In genomic region chrIII:6216833-6217466, ce11 we compare ENCODE assay signal across 2 worm cellular contexts.
TF ChIP-seq lines count a peak whose summit lies in the region.

TSS of gene hot-4 (plus strand) at chrIII:6217416.

TF ChIP-seq in whole organism, L1 larva, 84 proteins besides CTCF, POLR2A, EP300 and RAD21:
- TF ChIP-seq blmp-1 (tag; optimal IDR thresholded peaks at IDR 0.05; lab: Kevin White, UChicago) (peak; percentile 34), vab-15 (tag; optimal IDR thresholded peaks at IDR 0.05; lab: Kevin White, UChicago) (no peak)

TF ChIP-seq in whole organism, young adult, 124 proteins besides CTCF, POLR2A, EP300 and RAD21:
- TF ChIP-seq madf-6 (GFP tag; IDR thresholded peaks at IDR 0.05; lab: Robert Waterston, UW) = peak; percentile 84
- TF ChIP-seq ceh-91 (GFP tag; IDR thresholded peaks at IDR 0.05; lab: Robert Waterston, UW) = no peak
- no peak for TF ChIP-seq ceh-100 (GFP tag; IDR thresholded peaks at IDR 0.05; lab: Robert Waterston, UW)
- no peak for TF ChIP-seq ztf-3 (GFP tag; optimal IDR thresholded peaks at IDR 0.05; lab: Kevin White, UChicago)
- no peak for TF ChIP-seq F57A8.1 (GFP tag; optimal IDR thresholded peaks at IDR 0.05; lab: Kevin White, UChicago)
- TF ChIP-seq dpl-1 (GFP tag; optimal IDR thresholded peaks at IDR 0.05; lab: Kevin White, UChicago) = peak; percentile 19
- TF ChIP-seq madf-8 (GFP tag; conservative IDR thresholded peaks at IDR 0.05; lab: Robert Waterston, UW) = peak; percentile 31; the same call in 1 of the 2 replicates
- TF ChIP-seq mes-4 (tag; optimal IDR thresholded peaks at IDR 0.05; lab: Kevin White, UChicago) = no peak
- peak; percentile 18; the same call in 1 of the 2 replicates for TF ChIP-seq F33H1.4 (GFP tag; IDR thresholded peaks at IDR 0.05; lab: Robert Waterston, UW)
- TF ChIP-seq ztf-18 (tag; optimal IDR thresholded peaks at IDR 0.05; lab: Kevin White, UChicago) = no peak
- TF ChIP-seq rpc-1 (optimal IDR thresholded peaks at IDR 0.05; lab: Kevin White, UChicago) = no peak
- no peak for TF ChIP-seq rpc-1 (tag; optimal IDR thresholded peaks at IDR 0.05; lab: Kevin White, UChicago)
- no peak for TF ChIP-seq him-1 (tag; optimal IDR thresholded peaks at IDR 0.05; lab: Kevin White, UChicago)
- TF ChIP-seq lsl-1 (GFP tag; optimal IDR thresholded peaks at IDR 0.05; lab: Kevin White, UChicago) = no peak
- TF ChIP-seq efl-1 (GFP tag; optimal IDR thresholded peaks at IDR 0.05; lab: Kevin White, UChicago) = peak; percentile 66
- no peak for TF ChIP-seq gei-17 (GFP tag; optimal IDR thresholded peaks at IDR 0.05; lab: Kevin White, UChicago)
- TF ChIP-seq ama-1 (optimal IDR thresholded peaks at IDR 0.05; lab: Kevin White, UChicago) = no peak
- TF ChIP-seq ama-1 (GFP tag; optimal IDR thresholded peaks at IDR 0.05; lab: Kevin White, UChicago) = no peak
- TF ChIP-seq F57C9.4 (tag; optimal IDR thresholded peaks at IDR 0.05; lab: Kevin White, UChicago) = no peak

Comparison
In these comparisons a context has a peak if more than half of its experiments do, and no peak if none do; other contexts are left out.
1. Of the 8 proteins assayed by ChIP-seq in both whole organism, young adult and whole organism, L1 larva: peak only in whole organism, young adult: dpl-1 and efl-1; only in whole organism, L1 larva: none; in both: none; in neither: 6.